Fruit fly (Drosophila melanogaster) whole organism, embryonic: Measurements from ENCODE around the gene Muc4B.
A peak's percentile ranks its signal among the peaks of the same experiment; 100 is the strongest.

Experiments used
- CG10959 ChIP-seq: fragments of 200-800 bp; sonication (Bioruptor generic); IDR thresholded peaks from 2 replicates; pipeline ENCODE4 v1.3.6; 2022; ENCODE audit warnings: missing biosample characterization, missing genetic modification characterization
- CG15696 ChIP-seq: fragments of 200-800 bp; sonication (Bioruptor generic); optimal IDR thresholded peaks from 2 replicates; lab custom pipeline; 2019; ENCODE audit warnings: missing biosample characterization, mild to moderate bottlenecking, missing genetic modification characterization, moderate library complexity
- CG17612 ChIP-seq: fragments of 200-800 bp; sonication (Bioruptor generic); IDR thresholded peaks from 2 replicates; pipeline ENCODE4 v1.3.6; 2022; ENCODE audit warnings: missing biosample characterization, missing genetic modification characterization
- CG2678 ChIP-seq: fragments of 200-800 bp; sonication (Bioruptor generic); optimal IDR thresholded peaks from 3 replicates; lab custom pipeline; 2019; ENCODE audit warnings: missing biosample characterization, mild to moderate bottlenecking, missing genetic modification characterization, moderate library complexity
- Ets97D ChIP-seq: fragments of 200-800 bp; sonication (Bioruptor generic); optimal IDR thresholded peaks from 3 replicates; lab custom pipeline; 2016; ENCODE audit warnings: missing biosample characterization, missing genetic modification characterization
- Hsf ChIP-seq: fragments of 200-800 bp; sonication (Bioruptor generic); optimal IDR thresholded peaks from 3 replicates; lab custom pipeline; 2016; ENCODE audit warnings: missing biosample characterization, missing genetic modification characterization
- Neu2 ChIP-seq: fragments of 200-800 bp; sonication (Bioruptor generic); optimal IDR thresholded peaks from 3 replicates; lab custom pipeline; 2016; ENCODE audit warnings: missing biosample characterization, missing genetic modification characterization, borderline replicate concordance
- Ptx1 ChIP-seq: fragments of 200-800 bp; sonication (Bioruptor generic); IDR thresholded peaks from 2 replicates; pipeline ENCODE4 v1.3.6; 2022; ENCODE audit warnings: missing biosample characterization, missing genetic modification characterization
- Sin3A ChIP-seq: fragments of >200 bp; optimal IDR thresholded peaks from 2 replicates; lab custom pipeline; 2018
- ken ChIP-seq: fragments of 200-800 bp; sonication (Bioruptor generic); IDR thresholded peaks from 3 replicates; pipeline ENCODE4 v1.3.6; 2022; ENCODE audit warnings: missing biosample characterization, missing genetic modification characterization
- run ChIP-seq: fragments of 200-800 bp; sonication (Bioruptor generic); optimal IDR thresholded peaks from 3 replicates; lab custom pipeline; 2018; ENCODE audit warnings: missing biosample characterization, mild to moderate bottlenecking, missing genetic modification characterization
- slp2 ChIP-seq: fragments of 200-800 bp; sonication (Bioruptor generic); optimal IDR thresholded peaks from 2 replicates; lab custom pipeline; 2016; ENCODE audit warnings: missing biosample characterization, missing genetic modification characterization
- sqz ChIP-seq: fragments of 200-800 bp; sonication (Bioruptor generic); optimal IDR thresholded peaks from 3 replicates; lab custom pipeline; 2018; ENCODE audit warnings: missing biosample characterization, mild to moderate bottlenecking, missing genetic modification characterization

DNA sequence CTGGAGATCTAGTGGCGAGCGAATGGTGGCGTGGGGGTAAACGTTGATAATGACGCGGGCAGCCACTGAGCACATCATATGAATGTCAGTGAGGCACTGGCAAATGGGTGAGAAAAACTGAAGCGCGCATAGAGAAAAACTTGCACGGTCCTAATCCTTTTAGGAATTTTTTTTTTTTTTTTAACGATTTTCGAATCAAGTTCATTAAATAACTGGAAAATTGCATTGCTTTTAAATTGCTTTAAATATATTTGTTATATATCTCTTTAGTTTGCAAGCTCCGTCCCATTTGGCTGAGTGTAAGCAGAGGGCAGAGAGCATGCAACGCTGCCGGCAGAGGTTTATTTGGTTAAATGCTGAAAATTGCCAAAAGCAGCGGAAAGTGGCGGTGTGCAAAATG is 48.5 kb downstream of the Muc4B start:
- TF ChIP-seq run (tag; lab: Kevin White, UChicago): no peak
- no peak; the same call in 1 of the 2 replicates for TF ChIP-seq CG17612 (GFP tag; lab: Robert Waterston, UW)
- no peak for TF ChIP-seq Neu2 (GFP tag; lab: Kevin White, UChicago)
- no peak for TF ChIP-seq CG2678
- TF ChIP-seq Sin3A (lab: Kevin White, UChicago): no peak
- no peak for TF ChIP-seq CG10959 (GFP tag; lab: Robert Waterston, UW)
- TF ChIP-seq ken: no peak
- peak; percentile 55 for TF ChIP-seq Ptx1 (GFP tag; lab: Robert Waterston, UW)
- peak; percentile 12 for TF ChIP-seq CG15696 (tag; lab: Kevin White, UChicago)
- TF ChIP-seq Hsf (GFP tag; lab: Kevin White, UChicago): peak; percentile 0
- no peak for TF ChIP-seq sqz (GFP tag; lab: Kevin White, UChicago)
- TF ChIP-seq slp2: no peak
- TF ChIP-seq Ets97D (GFP tag; lab: Kevin White, UChicago): no peak
